Worm (Caenorhabditis elegans) whole organism, L3 larva: Measurements from ENCODE around the gene pmt-1.

ENCODE experiments used
- ama-1 ChIP-seq: fragments of 150-350 bp; optimal IDR thresholded peaks from 2 replicates; lab custom pipeline; 2018
- ceh-16 ChIP-seq: sonication (generic microtip); optimal IDR thresholded peaks from 2 replicates; lab custom pipeline; 2017; ENCODE audit warnings: missing biosample characterization, missing genetic modification characterization
- daf-12 ChIP-seq: fragments of 150-350 bp; optimal IDR thresholded peaks from 2 replicates; lab custom pipeline; 2014; ENCODE audit warnings: missing biosample characterization, missing genetic modification reagents, missing genetic modification characterization
- fos-1 ChIP-seq: fragments of 150-350 bp; optimal IDR thresholded peaks from 2 replicates; lab custom pipeline; 2014; ENCODE audit warnings: missing biosample characterization, missing genetic modification characterization
- mdl-1 ChIP-seq: fragments of 150-350 bp; optimal IDR thresholded peaks from 2 replicates; lab custom pipeline; 2014; ENCODE audit warnings: missing biosample characterization, missing genetic modification characterization
- nhr-77 ChIP-seq: fragments of 150-350 bp; optimal IDR thresholded peaks from 2 replicates; lab custom pipeline; 2014; ENCODE audit warnings: missing biosample characterization, missing genetic modification characterization
- pha-4 ChIP-seq: fragments of 150-350 bp; optimal IDR thresholded peaks from 2 replicates; lab custom pipeline; 2014; ENCODE audit warnings: missing biosample characterization, missing genetic modification reagents, missing genetic modification characterization
- snpc-4 ChIP-seq: fragments of 150-350 bp; optimal IDR thresholded peaks from 2 replicates; lab custom pipeline; 2014; ENCODE audit warnings: missing biosample characterization, missing genetic modification characterization
- zag-1 ChIP-seq: fragments of 150-350 bp; optimal IDR thresholded peaks from 2 replicates; lab custom pipeline; 2014; ENCODE audit warnings: missing biosample characterization, missing genetic modification characterization
- ztf-11 ChIP-seq: fragments of 150-350 bp; optimal IDR thresholded peaks from 2 replicates; lab custom pipeline; 2014; ENCODE audit warnings: missing biosample characterization, missing genetic modification characterization

DNA sequence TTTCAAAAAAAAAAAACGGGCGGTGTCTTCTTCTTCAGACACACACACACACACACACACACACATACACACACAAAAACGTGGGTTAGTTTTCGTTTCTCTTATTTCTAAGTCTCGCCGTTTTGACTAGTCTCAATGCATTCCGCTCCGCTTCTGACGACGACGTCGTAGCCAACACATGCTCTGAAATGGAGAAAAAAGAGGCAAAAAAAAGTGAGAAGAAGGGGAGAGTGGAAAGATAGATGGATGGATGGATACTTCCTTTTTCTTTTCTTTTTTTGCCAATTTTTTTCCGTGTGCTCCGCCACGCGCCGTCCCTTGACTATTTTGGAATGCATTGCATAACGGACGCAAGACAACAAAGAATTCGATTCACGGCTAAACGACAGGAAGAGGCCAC, 5.6 kb downstream of the pmt-1 start:
- TF ChIP-seq ceh-16 (tag; lab: Kevin White, UChicago) = no peak
- TF ChIP-seq pha-4 (tag; lab: Kevin White, UChicago) = no peak
- TF ChIP-seq ama-1 (lab: Kevin White, UChicago) = no peak
- TF ChIP-seq snpc-4 (tag; lab: Kevin White, UChicago) = no peak
- TF ChIP-seq fos-1 (tag; lab: Kevin White, UChicago) = no peak
- no peak for TF ChIP-seq nhr-77 (tag; lab: Kevin White, UChicago)
- no peak for TF ChIP-seq zag-1
- TF ChIP-seq daf-12 (tag; lab: Kevin White, UChicago) = no peak
- TF ChIP-seq ztf-11 (tag; lab: Kevin White, UChicago) = no peak
- TF ChIP-seq mdl-1 = no peak
